Worm (Caenorhabditis elegans) whole organism, L4 larva: Measurements from ENCODE around the gene K03A11.6.

Experiments used
- F10B5.3 ChIP-seq: sonication (generic microtip); optimal IDR thresholded peaks from 2 replicates; lab custom pipeline; 2016; ENCODE audit warnings: mild to moderate bottlenecking, missing genetic modification characterization, missing compliant biosample characterization
- F49E8.2 ChIP-seq: sonication (generic microtip); optimal IDR thresholded peaks from 2 replicates; lab custom pipeline; 2016; ENCODE audit warnings: missing compliant biosample characterization, mild to moderate bottlenecking, missing genetic modification characterization, borderline replicate concordance
- R02D3.7 ChIP-seq: fragments of 150-350 bp; sonication (generic microtip); optimal IDR thresholded peaks from 3 replicates; lab custom pipeline; 2014; ENCODE audit warnings: missing biosample characterization, missing genetic modification characterization
- Y105C5A.15 ChIP-seq: fragments of 200-800 bp; sonication (Bioruptor generic); IDR thresholded peaks from 2 replicates; pipeline ENCODE4 v1.3.6; 2022; ENCODE audit warnings: missing genetic modification characterization, missing compliant biosample characterization
- Y48G9A.11 ChIP-seq: fragments of 200-800 bp; sonication (Bioruptor generic); IDR thresholded peaks from 2 replicates; pipeline ENCODE4 v1.3.6; 2022; ENCODE audit warnings: missing genetic modification reagents, missing genetic modification characterization, missing compliant biosample characterization
- ZK337.2 ChIP-seq: fragments of 200-800 bp; sonication (Bioruptor generic); IDR thresholded peaks from 2 replicates; pipeline ENCODE4 v1.3.6; 2022; ENCODE audit warnings: missing genetic modification reagents, missing genetic modification characterization, missing compliant biosample characterization
- ZK546.5 ChIP-seq, 2 experiments: sonication (generic microtip); optimal IDR thresholded peaks; 2 replicates each; lab custom pipeline; 2017; ENCODE audit warnings: missing biosample characterization in 2 of 2, missing genetic modification characterization in 2 of 2
- aha-1 ChIP-seq: fragments of 150-350 bp; peaks from one replicate; lab custom pipeline; 2014; ENCODE audit warnings: missing biosample characterization, missing genetic modification characterization
- ceh-28 ChIP-seq: fragments of 150-350 bp; optimal IDR thresholded peaks from 2 replicates; lab custom pipeline; 2014; ENCODE audit warnings: missing biosample characterization, missing genetic modification reagents, missing genetic modification characterization
- ceh-44 ChIP-seq: fragments of 200-800 bp; sonication (Bioruptor generic); IDR thresholded peaks from 2 replicates; pipeline ENCODE4 v1.3.6; 2022; ENCODE audit warnings: missing genetic modification reagents, missing genetic modification characterization, missing compliant biosample characterization
- cey-2 ChIP-seq: sonication (generic microtip); optimal IDR thresholded peaks from 3 replicates; lab custom pipeline; 2017; ENCODE audit warnings: missing genetic modification characterization, mild to moderate bottlenecking, missing compliant biosample characterization, antibody characterized with exemption, borderline replicate concordance; ENCODE audit not compliant: insufficient read depth
- ctbp-1 ChIP-seq: fragments of 200-800 bp; sonication (Bioruptor generic); IDR thresholded peaks from 2 replicates; pipeline ENCODE4 v1.3.6; 2022; ENCODE audit warnings: missing genetic modification reagents, missing genetic modification characterization, missing compliant biosample characterization
- daf-16 ChIP-seq, 3 experiments: sonication (generic microtip); optimal IDR thresholded peaks; 2 replicates each; lab custom pipeline; 2016 to 2017; ENCODE audit warnings: missing genetic modification characterization in 3 of 3, missing genetic modification reagents in 3 of 3, mild to moderate bottlenecking in 2 of 3, missing compliant biosample characterization in 2 of 3, missing biosample characterization in 1 of 3, moderate library complexity in 1 of 3
- daf-19 ChIP-seq: fragments of 200-800 bp; sonication (Bioruptor generic); conservative IDR thresholded peaks from 2 replicates; pipeline ENCODE4 v1.3.6; 2022; ENCODE audit warnings: missing genetic modification characterization, missing compliant biosample characterization
- dmd-9 ChIP-seq: fragments of 200-800 bp; sonication (Bioruptor generic); IDR thresholded peaks from 2 replicates; pipeline ENCODE4 v1.3.6; 2022; ENCODE audit warnings: missing genetic modification reagents, missing genetic modification characterization, missing compliant biosample characterization
- duxl-1 ChIP-seq: sonication (generic microtip); optimal IDR thresholded peaks from 2 replicates; lab custom pipeline; 2016; ENCODE audit warnings: mild to moderate bottlenecking, missing genetic modification characterization, moderate library complexity, missing compliant biosample characterization; ENCODE audit not compliant: poor library complexity
- gei-8 ChIP-seq: fragments of 200-800 bp; sonication (Bioruptor generic); optimal IDR thresholded peaks from 2 replicates; lab custom pipeline; 2018; ENCODE audit warnings: mild to moderate bottlenecking, missing genetic modification characterization, missing compliant biosample characterization
- hlh-30 ChIP-seq: sonication (generic microtip); optimal IDR thresholded peaks from 2 replicates; lab custom pipeline; 2017; ENCODE audit warnings: antibody characterized with exemption, mild to moderate bottlenecking, missing genetic modification characterization, missing compliant biosample characterization; ENCODE audit not compliant: insufficient read depth
- hmg-1.1 ChIP-seq: fragments of 200-800 bp; sonication (Bioruptor generic); IDR thresholded peaks from 2 replicates; pipeline ENCODE4 v1.3.6; 2022; ENCODE audit warnings: missing genetic modification reagents, missing genetic modification characterization, missing compliant biosample characterization
- lir-3 ChIP-seq: sonication (generic microtip); optimal IDR thresholded peaks from 2 replicates; lab custom pipeline; 2016; ENCODE audit warnings: mild to moderate bottlenecking, missing genetic modification characterization, missing compliant biosample characterization
- madf-9 ChIP-seq: fragments of 200-800 bp; sonication (Bioruptor generic); conservative IDR thresholded peaks from 2 replicates; pipeline ENCODE4 v1.3.6; 2022; ENCODE audit warnings: missing genetic modification reagents, missing genetic modification characterization, missing compliant biosample characterization
- mdt-29 ChIP-seq: fragments of 200-800 bp; sonication (Bioruptor generic); IDR thresholded peaks from 2 replicates; pipeline ENCODE4 v1.3.6; 2022; ENCODE audit warnings: missing genetic modification reagents, missing genetic modification characterization, missing compliant biosample characterization
- mes-2 ChIP-seq: sonication (generic microtip); optimal IDR thresholded peaks from 2 replicates; lab custom pipeline; 2016; ENCODE audit warnings: missing genotype, mild to moderate bottlenecking, missing genetic modification characterization, missing compliant biosample characterization; ENCODE audit not compliant: poor library complexity, severe bottlenecking
- nhr-237 ChIP-seq: sonication (generic microtip); optimal IDR thresholded peaks from 2 replicates; lab custom pipeline; 2017; ENCODE audit warnings: missing biosample characterization, missing genetic modification characterization
- nhr-28 ChIP-seq: fragments of 150-350 bp; optimal IDR thresholded peaks from 2 replicates; lab custom pipeline; 2014; ENCODE audit warnings: missing biosample characterization, missing genetic modification characterization
- nhr-41 ChIP-seq: fragments of 200-800 bp; sonication (Bioruptor generic); IDR thresholded peaks from 2 replicates; pipeline ENCODE4 v1.3.6; 2022; ENCODE audit warnings: missing genetic modification reagents, missing genetic modification characterization, missing compliant biosample characterization
- nhr-48 ChIP-seq: sonication (generic microtip); optimal IDR thresholded peaks from 2 replicates; lab custom pipeline; 2016; ENCODE audit warnings: mild to moderate bottlenecking, missing genetic modification characterization, missing compliant biosample characterization
- pqm-1 ChIP-seq: sonication (generic microtip); optimal IDR thresholded peaks from 2 replicates; lab custom pipeline; 2017; ENCODE audit warnings: missing biosample characterization, missing genetic modification characterization
- skn-1 ChIP-seq: fragments of 150-350 bp; optimal IDR thresholded peaks from 2 replicates; lab custom pipeline; 2014; ENCODE audit warnings: missing biosample characterization, missing genetic modification characterization
- snpc-1.2 ChIP-seq: fragments of 200-800 bp; sonication (Bioruptor generic); IDR thresholded peaks from 2 replicates; pipeline ENCODE4 v1.3.6; 2022; ENCODE audit warnings: missing genetic modification reagents, missing genetic modification characterization, missing compliant biosample characterization
- snpc-4 ChIP-seq: fragments of 150-350 bp; optimal IDR thresholded peaks from 2 replicates; lab custom pipeline; 2014; ENCODE audit warnings: missing biosample characterization, missing genetic modification characterization
- spr-1 ChIP-seq: sonication (generic microtip); optimal IDR thresholded peaks from 2 replicates; lab custom pipeline; 2016; ENCODE audit warnings: mild to moderate bottlenecking, missing genetic modification characterization, missing compliant biosample characterization
- unc-39 ChIP-seq: sonication (generic microtip); optimal IDR thresholded peaks from 2 replicates; lab custom pipeline; 2017; ENCODE audit warnings: missing biosample characterization, missing genetic modification characterization
- unc-62 ChIP-seq, 3 experiments: fragments of 150-350 bp in 1 of 3; sonication (generic microtip); optimal IDR thresholded peaks in 2 of 3; peaks in 1 of 3; 1 replicate in 1 of 3; 2 replicates in 2 of 3; lab custom pipeline; 2014 to 2017; ENCODE audit warnings: missing biosample characterization in 3 of 3, missing genetic modification characterization in 3 of 3, missing genetic modification reagents in 3 of 3, missing genotype in 1 of 3
- zag-1 ChIP-seq: fragments of 150-350 bp; optimal IDR thresholded peaks from 2 replicates; lab custom pipeline; 2014; ENCODE audit warnings: missing biosample characterization, missing genetic modification characterization
- zfp-2 ChIP-seq: sonication (generic microtip); optimal IDR thresholded peaks from 2 replicates; lab custom pipeline; 2016; ENCODE audit warnings: mild to moderate bottlenecking, missing genetic modification characterization, missing compliant biosample characterization
- zfp-3 ChIP-seq: fragments of 200-800 bp; sonication (Bioruptor generic); conservative IDR thresholded peaks from 2 replicates; pipeline ENCODE4 v1.3.6; 2022; ENCODE audit warnings: missing genetic modification reagents, missing genetic modification characterization, missing compliant biosample characterization
- zip-11 ChIP-seq: fragments of 200-800 bp; sonication (Bioruptor generic); IDR thresholded peaks from 2 replicates; pipeline ENCODE4 v1.3.6; 2022; ENCODE audit warnings: missing genetic modification characterization, missing compliant biosample characterization

K03A11.6 gene

DNA sequence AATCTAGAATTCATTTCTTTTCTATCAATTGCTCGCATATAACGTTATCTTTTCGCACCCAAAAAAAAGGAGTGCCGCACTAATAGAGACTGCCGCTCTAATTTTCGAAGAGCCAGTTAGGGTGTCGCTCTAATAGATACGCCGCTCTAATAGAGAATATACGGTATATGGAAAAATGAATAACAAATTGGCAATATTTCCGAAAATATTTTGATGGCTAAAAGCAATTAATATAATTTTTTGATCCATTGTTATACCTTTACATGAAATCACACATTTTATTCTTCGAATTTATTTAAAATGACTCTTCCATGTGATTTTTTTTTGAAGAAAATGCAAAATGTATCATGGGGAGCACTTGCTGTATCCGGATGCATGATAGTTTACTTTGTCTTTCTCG, 22.2 kb downstream of the K03A11.6 start, which contains the start of gene K03A11.4:
K03A11.4 (plus strand) TSS at position 301 of the 400 bp plus-strand sequence.
- no peak for TF ChIP-seq ceh-44

DNA sequence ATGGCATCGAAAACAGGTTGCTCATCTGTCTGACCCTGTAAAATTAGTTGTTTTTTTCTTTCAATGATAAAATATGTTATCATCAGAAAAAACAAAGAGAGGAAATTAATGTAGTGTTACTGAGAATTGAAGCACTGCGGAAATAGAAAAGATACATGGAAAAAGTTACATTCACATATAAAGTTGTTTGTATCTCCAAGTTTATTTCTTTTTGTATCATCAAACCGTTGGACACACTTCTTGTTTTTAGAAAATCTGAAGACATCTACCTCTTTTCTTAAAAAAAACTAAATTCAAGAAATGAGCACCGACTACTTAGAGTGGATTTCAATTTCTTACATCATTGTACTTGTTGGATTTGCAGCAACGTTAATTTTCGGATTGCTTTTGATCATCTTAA, 26.7 kb downstream of the K03A11.6 start, which contains the start of gene str-10:
str-10 (plus strand) TSS at position 301 of the 400 bp plus-strand sequence.
- TF ChIP-seq hlh-30: no peak
- TF ChIP-seq nhr-237: no peak
- TF ChIP-seq, all 104 proteins: peak for 0

DNA sequence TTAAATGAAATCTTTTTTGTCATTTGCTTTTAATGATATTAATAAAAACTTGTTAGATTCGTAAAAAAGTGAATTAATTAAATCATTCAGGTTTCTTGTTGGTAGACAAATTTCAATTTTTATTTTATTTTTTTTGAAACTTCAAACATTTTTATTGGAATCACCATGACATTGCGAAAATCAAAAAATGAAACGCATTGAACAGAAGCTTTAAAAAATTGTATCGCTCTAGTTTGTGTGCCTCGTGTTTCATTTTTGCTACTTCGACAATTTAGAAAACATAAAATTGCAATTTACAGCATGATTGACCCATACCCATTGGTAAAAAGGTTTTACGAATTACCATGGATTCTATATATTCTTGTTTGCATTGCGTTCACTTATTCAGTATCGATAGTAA, 28.6 kb downstream of the K03A11.6 start, which contains the start of gene R03G8.1:
R03G8.1 (plus strand) TSS at position 301 of the 400 bp plus-strand sequence.
- no peak for TF ChIP-seq cey-2 (tag; lab: Kevin White, UChicago)
- TF ChIP-seq hlh-30: no peak
- TF ChIP-seq zip-11 (GFP tag; lab: Robert Waterston, UW): no peak
- no peak for TF ChIP-seq daf-19 (GFP tag; lab: Robert Waterston, UW)
- no peak for TF ChIP-seq skn-1
- TF ChIP-seq gei-8 (GFP tag; lab: Kevin White, UChicago): no peak
- no peak for TF ChIP-seq Y105C5A.15 (GFP tag; lab: Robert Waterston, UW)
- no peak for TF ChIP-seq zfp-3

DNA sequence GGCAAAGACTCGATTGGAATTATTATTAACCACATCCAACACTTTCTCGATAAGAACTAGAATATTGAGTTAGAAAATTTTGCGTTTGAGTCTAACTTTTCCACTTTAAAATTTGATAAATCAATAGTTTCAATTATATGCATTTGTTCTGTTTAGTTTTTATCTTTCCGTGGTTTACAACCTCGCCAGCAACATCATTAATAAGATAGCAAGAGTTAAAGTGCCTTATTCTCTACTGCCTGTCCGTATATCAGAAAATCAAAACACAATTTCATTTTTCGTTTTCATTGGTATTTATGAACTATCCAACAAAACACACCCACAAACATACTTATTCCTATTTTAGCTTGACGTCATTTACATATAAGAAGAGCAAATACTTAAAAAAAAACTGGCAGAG, 32.9 kb downstream of the K03A11.6 start:
- TF ChIP-seq nhr-48 (tag; lab: Kevin White, UChicago) (no peak), Y48G9A.11 (GFP tag; lab: Robert Waterston, UW) (no peak), daf-16 (GFP tag; optimal IDR thresholded peaks at IDR 0.05; lab: Kevin White, UChicago) (no peak), daf-16 (tag; optimal IDR thresholded peaks at IDR 0.05; lab: Kevin White, UChicago) (peak; percentile 84), pqm-1 (tag; lab: Kevin White, UChicago) (peak; percentile 71), Y105C5A.15 (GFP tag; lab: Robert Waterston, UW) (no peak), ZK337.2 (GFP tag; lab: Robert Waterston, UW) (no peak), aha-1 (tag; lab: Kevin White, UChicago) (peak; percentile 52), ctbp-1 (GFP tag; lab: Robert Waterston, UW) (no peak), nhr-28 (tag; lab: Kevin White, UChicago) (peak; percentile 23), unc-39 (tag; lab: Kevin White, UChicago) (no peak)

DNA sequence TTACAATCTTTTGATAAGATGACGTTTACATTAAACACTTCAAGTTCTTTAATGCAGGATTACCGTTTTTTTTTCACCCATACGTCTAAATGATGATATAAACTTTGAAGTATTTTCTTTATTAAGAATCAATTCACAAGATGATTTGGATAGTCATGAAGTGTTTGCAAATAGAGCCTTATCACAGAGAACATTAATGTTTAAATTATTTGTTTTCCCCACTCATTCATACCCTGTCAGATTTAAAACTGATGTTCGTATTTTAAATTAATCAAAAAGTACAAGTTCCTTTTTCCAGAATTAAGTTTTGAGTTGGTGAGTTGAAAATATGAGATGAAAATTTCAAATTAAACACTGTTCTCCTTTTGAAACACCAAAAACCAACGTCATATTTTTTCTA, 35.0 kb downstream of the K03A11.6 start, which contains the start of gene R03G8.3:
R03G8.3 (plus strand) TSS at position 301 of the 400 bp plus-strand sequence.
- TF ChIP-seq lir-3 (tag; lab: Kevin White, UChicago) (no peak), pqm-1 (tag; lab: Kevin White, UChicago) (peak; percentile 0)

DNA sequence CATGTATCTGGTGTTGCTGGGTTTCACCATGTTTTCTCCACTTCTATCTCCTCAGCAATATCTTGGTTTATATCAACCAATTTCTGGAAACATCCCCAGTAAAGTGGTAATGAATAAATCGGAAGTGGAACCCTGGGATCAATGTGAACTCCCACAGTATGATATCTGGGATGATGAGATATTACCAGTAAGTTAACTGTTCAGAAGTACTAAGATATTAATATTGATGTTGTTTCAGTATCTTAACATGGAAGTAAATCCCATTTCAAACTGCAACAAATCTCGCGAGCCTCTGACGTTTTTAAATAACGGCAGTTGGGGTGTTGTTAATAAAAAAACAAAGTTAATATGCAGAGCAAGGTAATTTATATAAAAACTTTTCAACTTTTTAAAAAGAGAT, 35.5 kb downstream of the K03A11.6 start:
- TF ChIP-seq duxl-1 (tag; lab: Kevin White, UChicago): no peak
- TF ChIP-seq unc-62 (GFP tag; optimal IDR thresholded peaks at IDR 0.05 in 1 of 2; lab: Kevin White, UChicago): peak in 1 of 2 experiments; percentile 94
- TF ChIP-seq unc-62 (tag; optimal IDR thresholded peaks at IDR 0.05; lab: Kevin White, UChicago): no peak

DNA sequence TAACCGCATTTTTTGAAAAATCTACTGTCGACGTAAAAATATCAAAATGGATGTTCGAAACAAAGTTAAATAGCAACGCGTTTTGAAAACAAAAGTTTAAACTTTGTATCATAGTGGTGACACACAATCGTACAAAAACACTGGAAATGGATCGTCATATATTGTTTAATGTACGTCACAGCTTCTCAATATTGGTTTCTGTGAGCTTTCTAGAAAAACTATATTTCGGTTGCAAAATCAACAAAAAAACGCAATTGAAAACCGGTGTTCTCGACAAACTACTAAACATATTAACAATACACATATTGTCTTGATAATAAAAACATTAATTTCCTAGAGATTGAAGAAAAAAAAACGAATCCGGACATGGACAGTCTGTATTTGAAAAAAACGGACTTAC, 44.8 kb downstream of the K03A11.6 start, which contains the start of gene R03G8.6:
R03G8.6 (minus strand) TSS at position 101 of the 400 bp plus-strand sequence.
- TF ChIP-seq snpc-1.2 (GFP tag; lab: Robert Waterston, UW) (no peak), duxl-1 (tag; lab: Kevin White, UChicago) (no peak), madf-9 (no peak), dmd-9 (no peak), snpc-4 (tag; lab: Kevin White, UChicago) (no peak), F10B5.3 (tag; lab: Kevin White, UChicago) (no peak), spr-1 (tag; lab: Kevin White, UChicago) (no peak), zfp-2 (tag; lab: Kevin White, UChicago) (no peak), nhr-41 (GFP tag; lab: Robert Waterston, UW) (no peak), ZK546.5 (tag; optimal IDR thresholded peaks at IDR 0.05; lab: Kevin White, UChicago) (no peak), mdt-29 (GFP tag; lab: Robert Waterston, UW) (no peak), hmg-1.1 (GFP tag; lab: Robert Waterston, UW) (no peak), zag-1 (tag; lab: Kevin White, UChicago) (no peak), F49E8.2 (no peak), ceh-28 (tag; lab: Kevin White, UChicago) (no peak), R02D3.7 (tag; lab: Kevin White, UChicago) (no peak), aha-1 (tag; lab: Kevin White, UChicago) (no peak), mes-2 (tag; lab: Kevin White, UChicago) (no peak), daf-19 (GFP tag; lab: Robert Waterston, UW) (no peak)
- TF ChIP-seq, all 104 proteins: peak for 0
